Fruit fly (Drosophila melanogaster) whole organism, prepupa: ENCODE measurements around the gene CG12111.

ENCODE experiments used
- Blimp-1 ChIP-seq: fragments of 200-800 bp; sonication (Bioruptor generic); optimal IDR thresholded peaks from 3 replicates; lab custom pipeline; 2017; ENCODE audit warnings: missing biosample characterization, missing genetic modification characterization, mild to moderate bottlenecking, moderate library complexity, missing genetic modification reagents
- CG10669 ChIP-seq: fragments of 200-800 bp; sonication (Bioruptor generic); optimal IDR thresholded peaks from 3 replicates; lab custom pipeline; 2018; ENCODE audit warnings: missing biosample characterization, mild to moderate bottlenecking, missing genetic modification characterization, moderate library complexity
- CG11294 ChIP-seq: fragments of 200-800 bp; sonication (Bioruptor generic); IDR thresholded peaks from 2 replicates; pipeline ENCODE4 v1.3.6; 2022; ENCODE audit warnings: missing biosample characterization, missing genetic modification characterization
- CG11762 ChIP-seq: fragments of 200-800 bp; sonication (Bioruptor generic); optimal IDR thresholded peaks from 3 replicates; lab custom pipeline; 2016; ENCODE audit warnings: missing biosample characterization, missing genetic modification characterization; ENCODE audit not compliant: insufficient read depth
- CG11902 ChIP-seq: fragments of 200-800 bp; sonication (Bioruptor generic); optimal IDR thresholded peaks from 3 replicates; lab custom pipeline; 2016; ENCODE audit warnings: missing biosample characterization, missing genetic modification characterization
- CG15336 ChIP-seq: fragments of 200-800 bp; sonication (Bioruptor generic); IDR thresholded peaks from 2 replicates; pipeline ENCODE4 v1.3.6; 2022; ENCODE audit warnings: missing biosample characterization, missing genetic modification characterization
- CG1621 ChIP-seq: fragments of 200-800 bp; sonication (Bioruptor generic); optimal IDR thresholded peaks from 3 replicates; lab custom pipeline; 2018; ENCODE audit warnings: missing biosample characterization, mild to moderate bottlenecking, missing genetic modification characterization
- CG16779 ChIP-seq: fragments of 200-800 bp; sonication (Bioruptor generic); optimal IDR thresholded peaks from 3 replicates; lab custom pipeline; 2017; ENCODE audit warnings: missing biosample characterization, mild to moderate bottlenecking, missing genetic modification characterization
- CG3032 ChIP-seq: fragments of 200-800 bp; optimal IDR thresholded peaks from 2 replicates; lab custom pipeline; 2019; ENCODE audit warnings: missing biosample characterization, mild to moderate bottlenecking, missing genetic modification characterization, moderate library complexity
- CG31627 ChIP-seq: fragments of 200-800 bp; sonication (Bioruptor generic); optimal IDR thresholded peaks from 3 replicates; lab custom pipeline; 2016; ENCODE audit warnings: missing biosample characterization, missing genetic modification characterization
- CG32006 ChIP-seq: fragments of 200-800 bp; sonication (Bioruptor generic); optimal IDR thresholded peaks from 3 replicates; lab custom pipeline; 2017; ENCODE audit warnings: missing biosample characterization, mild to moderate bottlenecking, missing genetic modification characterization
- CG6163 ChIP-seq: fragments of 200-800 bp; sonication (Bioruptor generic); IDR thresholded peaks from 3 replicates; pipeline ENCODE4 v1.3.6; 2022; ENCODE audit warnings: missing biosample characterization, missing genetic modification characterization
- CG6276 ChIP-seq: fragments of 200-800 bp; sonication (Bioruptor generic); optimal IDR thresholded peaks from 2 replicates; lab custom pipeline; 2017; ENCODE audit warnings: missing biosample characterization, mild to moderate bottlenecking, missing genetic modification characterization
- CG6792 ChIP-seq: fragments of 200-800 bp; sonication (Bioruptor generic); optimal IDR thresholded peaks from 3 replicates; lab custom pipeline; 2016; ENCODE audit warnings: missing biosample characterization, missing genetic modification characterization
- CG6808 ChIP-seq: fragments of 200-800 bp; sonication (Bioruptor generic); optimal IDR thresholded peaks from 3 replicates; lab custom pipeline; 2017; ENCODE audit warnings: missing biosample characterization, missing genetic modification characterization, mild to moderate bottlenecking, moderate library complexity, missing genetic modification reagents
- CG6854 ChIP-seq: fragments of 200-800 bp; sonication (Bioruptor generic); optimal IDR thresholded peaks from 2 replicates; lab custom pipeline; 2017; ENCODE audit warnings: missing biosample characterization, mild to moderate bottlenecking, missing genetic modification characterization
- CG7368 ChIP-seq: fragments of 200-800 bp; sonication (Bioruptor generic); optimal IDR thresholded peaks from 3 replicates; lab custom pipeline; 2016; ENCODE audit warnings: missing biosample characterization, missing genetic modification characterization
- CG8119 ChIP-seq: fragments of 200-800 bp; sonication (Bioruptor generic); IDR thresholded peaks from 3 replicates; pipeline ENCODE4 v1.3.6; 2022; ENCODE audit warnings: missing biosample characterization, missing genetic modification characterization
- CG8319 ChIP-seq: fragments of 200-800 bp; sonication (Bioruptor generic); optimal IDR thresholded peaks from 3 replicates; lab custom pipeline; 2016; ENCODE audit warnings: missing biosample characterization, missing genetic modification characterization
- Eip75B ChIP-seq: fragments of 200-800 bp; sonication (Bioruptor generic); optimal IDR thresholded peaks from 3 replicates; lab custom pipeline; 2016; ENCODE audit warnings: missing biosample characterization, missing genetic modification characterization
- Eip78C ChIP-seq: fragments of 200-800 bp; sonication (Bioruptor generic); peaks from one replicate; lab custom pipeline; 2016; ENCODE audit warnings: missing biosample characterization, missing genetic modification characterization
- Eip93F ChIP-seq: fragments of 200-800 bp; sonication (Bioruptor generic); optimal IDR thresholded peaks from 2 replicates; lab custom pipeline; 2016; ENCODE audit warnings: missing biosample characterization, mild to moderate bottlenecking, missing genetic modification characterization
- Ets96B ChIP-seq: fragments of 200-800 bp; optimal IDR thresholded peaks from 2 replicates; lab custom pipeline; 2019; ENCODE audit warnings: missing biosample characterization, mild to moderate bottlenecking, missing genetic modification characterization, moderate library complexity
- Gug ChIP-seq: fragments of 200-800 bp; sonication (Bioruptor generic); IDR thresholded peaks from 2 replicates; pipeline ENCODE4 v1.3.6; 2022; ENCODE audit warnings: missing biosample characterization, missing genetic modification characterization
- Hr39 ChIP-seq: fragments of 200-800 bp; sonication (Bioruptor generic); optimal IDR thresholded peaks from 2 replicates; lab custom pipeline; 2016; ENCODE audit warnings: missing biosample characterization, missing genetic modification characterization
- Hr4 ChIP-seq: fragments of 200-800 bp; sonication (Bioruptor generic); optimal IDR thresholded peaks from 3 replicates; lab custom pipeline; 2016; ENCODE audit warnings: missing biosample characterization, missing genetic modification characterization
- Lpt ChIP-seq: fragments of 200-800 bp; sonication (Bioruptor generic); optimal IDR thresholded peaks from 3 replicates; lab custom pipeline; 2016; ENCODE audit warnings: missing biosample characterization, missing genetic modification characterization
- Met ChIP-seq: fragments of 200-800 bp; sonication (Bioruptor generic); optimal IDR thresholded peaks from 3 replicates; lab custom pipeline; 2016; ENCODE audit warnings: missing biosample characterization, missing genetic modification characterization
- OdsH ChIP-seq: fragments of 200-800 bp; sonication (Bioruptor generic); optimal IDR thresholded peaks from 3 replicates; lab custom pipeline; 2016; ENCODE audit warnings: missing biosample characterization, missing genetic modification characterization
- Smox ChIP-seq: fragments of 200-800 bp; sonication (Bioruptor generic); optimal IDR thresholded peaks from 3 replicates; lab custom pipeline; 2016; ENCODE audit warnings: missing biosample characterization, missing genetic modification characterization
- Sox14 ChIP-seq: fragments of 200-800 bp; sonication (Bioruptor generic); optimal IDR thresholded peaks from 3 replicates; lab custom pipeline; 2016; ENCODE audit warnings: missing biosample characterization, missing genetic modification characterization
- Sox15 ChIP-seq: fragments of 200-800 bp; sonication (Bioruptor generic); optimal IDR thresholded peaks from 3 replicates; lab custom pipeline; 2016; ENCODE audit warnings: missing biosample characterization, missing genetic modification characterization
- achi ChIP-seq: fragments of 200-800 bp; sonication (Bioruptor generic); optimal IDR thresholded peaks from 3 replicates; lab custom pipeline; 2016; ENCODE audit warnings: missing biosample characterization, missing genetic modification characterization
- acj6 ChIP-seq: fragments of 200-800 bp; sonication (Bioruptor generic); optimal IDR thresholded peaks from 3 replicates; lab custom pipeline; 2016; ENCODE audit warnings: missing biosample characterization, missing genetic modification characterization
- cyc ChIP-seq: fragments of 200-800 bp; sonication (Bioruptor generic); optimal IDR thresholded peaks from 3 replicates; lab custom pipeline; 2016; ENCODE audit warnings: missing biosample characterization, missing genetic modification characterization
- dac ChIP-seq: fragments of 200-800 bp; sonication (Bioruptor generic); optimal IDR thresholded peaks from 2 replicates; lab custom pipeline; 2017; ENCODE audit warnings: missing biosample characterization, mild to moderate bottlenecking, missing genetic modification characterization
- eg ChIP-seq: fragments of 200-800 bp; sonication (Bioruptor generic); IDR thresholded peaks from 3 replicates; pipeline ENCODE4 v1.3.6; 2022; ENCODE audit warnings: missing biosample characterization, missing genetic modification characterization
- esn ChIP-seq: fragments of 200-800 bp; sonication (Bioruptor generic); optimal IDR thresholded peaks from 2 replicates; lab custom pipeline; 2016; ENCODE audit warnings: missing biosample characterization, mild to moderate bottlenecking, missing genetic modification characterization, moderate library complexity
- fd59A ChIP-seq: fragments of 200-800 bp; sonication (Bioruptor generic); optimal IDR thresholded peaks from 2 replicates; lab custom pipeline; 2017; ENCODE audit warnings: missing biosample characterization, mild to moderate bottlenecking, missing genetic modification characterization, missing genetic modification reagents
- fd85E ChIP-seq: fragments of 200-800 bp; sonication (Bioruptor generic); optimal IDR thresholded peaks from 3 replicates; lab custom pipeline; 2016; ENCODE audit warnings: missing biosample characterization, missing genetic modification characterization
- lz ChIP-seq: fragments of 200-800 bp; sonication (Bioruptor generic); optimal IDR thresholded peaks from 3 replicates; lab custom pipeline; 2016; ENCODE audit warnings: missing biosample characterization, missing genetic modification characterization
- net ChIP-seq: fragments of 200-800 bp; sonication (Bioruptor generic); optimal IDR thresholded peaks from 3 replicates; lab custom pipeline; 2016; ENCODE audit warnings: missing biosample characterization, missing genetic modification characterization
- pdm3 ChIP-seq: fragments of 200-800 bp; sonication (Bioruptor generic); optimal IDR thresholded peaks from 3 replicates; lab custom pipeline; 2016; ENCODE audit warnings: missing biosample characterization, missing genetic modification characterization
- salr ChIP-seq, 2 experiments: fragments of 200-800 bp; sonication (Bioruptor generic); optimal IDR thresholded peaks; 3 replicates each; lab custom pipeline; 2016 to 2018; ENCODE audit warnings: missing biosample characterization in 2 of 2, missing genetic modification characterization in 2 of 2, mild to moderate bottlenecking in 1 of 2
- spab ChIP-seq: fragments of 200-800 bp; sonication (Bioruptor generic); optimal IDR thresholded peaks from 2 replicates; lab custom pipeline; 2017; ENCODE audit warnings: missing biosample characterization, mild to moderate bottlenecking, missing genetic modification characterization, missing genetic modification reagents
- ss ChIP-seq, 2 experiments: fragments of 200-800 bp; sonication (Bioruptor generic); optimal IDR thresholded peaks; 2 replicates in 1 of 2; 3 replicates in 1 of 2; lab custom pipeline; 2017 to 2018; ENCODE audit warnings: mild to moderate bottlenecking in 2 of 2, missing biosample characterization in 2 of 2, missing genetic modification characterization in 2 of 2, moderate library complexity in 1 of 2
- svp ChIP-seq: fragments of 200-800 bp; sonication (Bioruptor generic); peaks from one replicate; lab custom pipeline; 2016; ENCODE audit warnings: missing biosample characterization, missing genetic modification characterization
- topi ChIP-seq: fragments of 200-800 bp; sonication (Bioruptor generic); optimal IDR thresholded peaks from 3 replicates; lab custom pipeline; 2016; ENCODE audit warnings: missing biosample characterization, missing genetic modification characterization

The CG12111 gene

DNA sequence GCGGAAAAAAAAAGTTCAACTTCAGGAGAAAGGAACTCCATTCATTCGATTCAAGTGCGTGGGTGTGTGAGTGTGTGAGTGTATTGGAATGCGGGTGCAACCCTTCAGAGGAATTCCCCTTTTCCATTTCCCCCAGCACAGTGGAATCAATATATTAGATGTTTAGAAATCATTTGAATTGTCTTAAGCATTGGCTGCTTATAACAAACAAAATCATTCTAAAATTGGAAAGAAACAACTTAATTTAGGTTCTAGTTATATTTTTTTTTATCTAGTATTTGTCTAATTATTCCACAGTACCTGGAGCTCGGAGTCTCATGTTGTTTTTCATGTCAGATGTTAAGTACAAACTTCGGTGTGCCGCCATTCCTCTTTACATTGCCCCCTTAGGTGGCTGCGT, 31.8 kb downstream of the CG12111 start (continued):
- peak; percentile 19 for TF ChIP-seq net (GFP tag; lab: Kevin White, UChicago)
- TF ChIP-seq CG10669 (GFP tag; lab: Kevin White, UChicago) = peak; percentile 25
- no peak for TF ChIP-seq Sox15 (GFP tag; lab: Kevin White, UChicago)
- no peak for TF ChIP-seq CG16779 (tag; lab: Kevin White, UChicago)
- peak; percentile 5 for TF ChIP-seq Eip75B (GFP tag; lab: Kevin White, UChicago)
- no peak for TF ChIP-seq spab (GFP tag; lab: Kevin White, UChicago)
- peak; percentile 29 for TF ChIP-seq CG3032
- TF ChIP-seq achi (GFP tag; lab: Kevin White, UChicago) = no peak
- peak; percentile 12 for TF ChIP-seq Hr4
- peak; percentile 21 for TF ChIP-seq topi (GFP tag; lab: Kevin White, UChicago)
- no peak for TF ChIP-seq salr (GFP tag; optimal IDR thresholded peaks at IDR 0.05; lab: Kevin White, UChicago)
- peak; percentile 53; the same call in 2 of the 3 replicates for TF ChIP-seq CG8119 (GFP tag; lab: Robert Waterston, UW)
- TF ChIP-seq, all 60 proteins: peak for 32

DNA sequence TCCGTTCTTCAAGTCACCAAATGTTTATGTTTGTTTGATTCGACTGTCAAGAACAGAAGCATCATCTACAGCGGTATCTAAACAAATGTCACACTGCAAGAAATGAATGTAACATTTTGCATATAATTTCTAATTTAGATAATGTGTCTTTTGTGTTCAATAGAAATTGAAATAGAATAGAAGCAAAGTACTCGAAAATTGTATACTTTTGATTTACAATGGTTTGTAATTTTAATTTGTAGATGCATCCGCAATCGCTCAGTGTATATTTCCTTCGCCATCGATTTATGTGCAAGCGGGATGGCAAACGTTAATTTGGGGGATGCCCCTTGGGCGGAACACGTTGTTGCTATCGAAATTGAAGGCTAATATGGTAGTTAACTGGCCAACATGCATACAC, 32.6 kb downstream of the CG12111 start:
- TF ChIP-seq CG32006 (GFP tag; lab: Kevin White, UChicago) (peak; percentile 9), CG10669 (GFP tag; lab: Kevin White, UChicago) (peak; percentile 36), fd85E (no peak), pdm3 (GFP tag; lab: Kevin White, UChicago) (no peak), achi (GFP tag; lab: Kevin White, UChicago) (no peak), CG6854 (GFP tag; lab: Kevin White, UChicago) (no peak), CG8119 (GFP tag; lab: Robert Waterston, UW) (peak; percentile 43; the same call in 1 of the 3 replicates), CG15336 (GFP tag; lab: Robert Waterston, UW) (peak; percentile 36; the same call in 1 of the 2 replicates), CG1621 (tag; lab: Kevin White, UChicago) (no peak), acj6 (GFP tag; lab: Kevin White, UChicago) (no peak), Blimp-1 (GFP tag; lab: Kevin White, UChicago) (no peak), Hr39 (GFP tag; lab: Kevin White, UChicago) (peak; percentile 27), Eip93F (GFP tag; lab: Kevin White, UChicago) (no peak), Lpt (GFP tag; lab: Kevin White, UChicago) (no peak), Eip75B (GFP tag; lab: Kevin White, UChicago) (peak; percentile 2), CG11294 (GFP tag; lab: Robert Waterston, UW) (no peak), Hr4 (peak; percentile 51), Smox (GFP tag; lab: Kevin White, UChicago) (peak; percentile 14), CG7368 (GFP tag; lab: Kevin White, UChicago) (no peak), ss (GFP tag; optimal IDR thresholded peaks at IDR 0.05; lab: Kevin White, UChicago) (no peak), OdsH (GFP tag; lab: Kevin White, UChicago) (no peak), cyc (no peak), CG8319 (GFP tag; lab: Kevin White, UChicago) (no peak), fd59A (GFP tag; lab: Kevin White, UChicago) (no peak), Ets96B (peak; percentile 15), CG11902 (no peak), CG31627 (GFP tag; lab: Kevin White, UChicago) (peak; percentile 15), Eip78C (GFP tag; lab: Kevin White, UChicago) (peak; percentile 46), Gug (GFP tag; lab: Robert Waterston, UW) (no peak), esn (GFP tag; lab: Kevin White, UChicago) (peak; percentile 45), lz (GFP tag; lab: Kevin White, UChicago) (peak; percentile 20), CG6808 (GFP tag; lab: Kevin White, UChicago) (no peak), CG6276 (GFP tag; lab: Kevin White, UChicago) (no peak), topi (GFP tag; lab: Kevin White, UChicago) (peak; percentile 11), dac (GFP tag; lab: Kevin White, UChicago) (no peak), spab (GFP tag; lab: Kevin White, UChicago) (no peak), CG6163 (GFP tag; lab: Robert Waterston, UW) (peak; percentile 52; the same call in 1 of the 3 replicates), Met (peak; percentile 34), CG16779 (tag; lab: Kevin White, UChicago) (no peak), CG11762 (GFP tag; lab: Kevin White, UChicago) (no peak), CG6792 (GFP tag; lab: Kevin White, UChicago) (no peak), svp (peak; percentile 39), eg (GFP tag; lab: Robert Waterston, UW) (peak; percentile 42; the same call in 1 of the 3 replicates), CG3032 (no peak), Sox14 (peak; percentile 7)
